Worm (Caenorhabditis elegans) whole organism, L1 larva: Measurements from ENCODE around the gene srw-62.

ENCODE experiments used
- ama-1 ChIP-seq: fragments of 150-350 bp; optimal IDR thresholded peaks from 2 replicates; lab custom pipeline; 2014
- ceh-82 ChIP-seq, 3 experiments: fragments of 150-350 bp in 1 of 3; sonication (generic microtip) in 2 of 3; optimal IDR thresholded peaks; 2 replicates each; lab custom pipeline; 2014 to 2017; ENCODE audit warnings: missing biosample characterization in 3 of 3, missing genetic modification characterization in 3 of 3
- rnt-1 ChIP-seq: sonication (generic microtip); optimal IDR thresholded peaks from 2 replicates; lab custom pipeline; 2016; ENCODE audit warnings: mild to moderate bottlenecking, missing genetic modification characterization, moderate library complexity, missing compliant biosample characterization
- zag-1 ChIP-seq: fragments of 150-350 bp; optimal IDR thresholded peaks from 2 replicates; lab custom pipeline; 2014; ENCODE audit warnings: missing biosample characterization, missing genetic modification characterization

ce11 chrII:7789605-7790004 is 35.6 kb upstream of the srw-62 start:
- TF ChIP-seq ceh-82 (tag; optimal IDR thresholded peaks at IDR 0.05; lab: Kevin White, UChicago), result no peak
- TF ChIP-seq zag-1, result no peak
- TF ChIP-seq rnt-1 (tag; lab: Kevin White, UChicago), result no peak
- TF ChIP-seq ama-1 (lab: Kevin White, UChicago), result no peak
